Worm (Caenorhabditis elegans): ENCODE results near the gene tag-244.

tag-244 gene

DNA sequence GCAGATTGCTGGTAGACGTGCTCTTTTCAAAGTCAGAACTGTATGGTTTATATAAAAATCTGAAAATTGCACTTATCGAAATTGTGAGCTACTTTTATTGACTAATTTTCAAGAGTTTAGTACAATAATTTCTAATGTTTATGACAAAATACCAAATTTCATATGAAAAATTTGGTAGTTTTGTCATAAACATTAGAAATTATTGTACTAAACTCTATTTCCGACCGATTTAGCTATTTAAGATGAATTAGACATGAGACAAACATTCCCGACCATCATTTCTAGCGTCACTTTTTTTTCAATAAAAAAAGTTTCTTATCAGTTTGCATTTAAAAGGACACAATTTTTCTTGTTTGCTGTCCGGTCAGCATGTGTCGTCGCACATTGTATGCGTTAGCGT lies at the start of gene tag-244:
TSS of gene tag-244 (plus strand) at position 301 of the 400 bp plus-strand sequence.
- TF ChIP-seq peb-1 (tag; optimal IDR thresholded peaks at IDR 0.05), result no peak
- TF ChIP-seq fos-1 (tag; optimal IDR thresholded peaks at IDR 0.05), result peak; percentile 30

DNA sequence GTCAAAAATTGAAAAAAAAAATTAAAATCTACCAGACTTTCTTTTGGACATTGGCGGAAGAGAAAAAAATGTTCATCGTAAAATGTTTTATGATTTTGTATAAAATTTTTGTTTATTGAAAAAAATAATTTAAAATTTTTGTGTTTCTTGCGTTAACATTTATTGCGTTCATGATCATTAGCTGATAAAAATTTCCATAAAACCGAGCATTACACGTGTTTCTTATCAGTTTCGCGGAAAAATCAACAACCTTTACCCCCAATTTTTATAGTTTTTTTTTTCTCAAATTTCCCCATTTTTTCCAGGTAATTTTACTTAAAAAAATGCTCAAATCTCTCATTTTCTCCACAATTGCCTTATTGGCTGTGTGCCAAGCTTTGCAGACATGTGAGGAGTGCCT lies 40.4 kb upstream of the tag-244 start, which contains the start of gene txt-4:
TSS of gene txt-4 (plus strand) at position 324 of the 400 bp plus-strand sequence.
- TF ChIP-seq fos-1 (tag; optimal IDR thresholded peaks at IDR 0.05) (peak; percentile 15), aly-2 (tag; optimal IDR thresholded peaks at IDR 0.05) (no peak), ztf-1 (GFP tag; conservative IDR thresholded peaks at IDR 0.05) (no peak), R02D3.7 (tag; optimal IDR thresholded peaks at IDR 0.05) (no peak), crh-2 (tag; optimal IDR thresholded peaks at IDR 0.05) (peak; percentile 11), nhr-237 (tag; optimal IDR thresholded peaks at IDR 0.05) (no peak), snpc-4 (tag; optimal IDR thresholded peaks at IDR 0.05) (no peak), nhr-23 (tag; optimal IDR thresholded peaks at IDR 0.05) (no peak), lin-39 (tag; optimal IDR thresholded peaks at IDR 0.05) (no peak), unc-39 (tag; optimal IDR thresholded peaks at IDR 0.05) (no peak), egl-27 (tag; optimal IDR thresholded peaks at IDR 0.05) (no peak), sma-3 (GFP tag; optimal IDR thresholded peaks at IDR 0.05) (no peak)

DNA sequence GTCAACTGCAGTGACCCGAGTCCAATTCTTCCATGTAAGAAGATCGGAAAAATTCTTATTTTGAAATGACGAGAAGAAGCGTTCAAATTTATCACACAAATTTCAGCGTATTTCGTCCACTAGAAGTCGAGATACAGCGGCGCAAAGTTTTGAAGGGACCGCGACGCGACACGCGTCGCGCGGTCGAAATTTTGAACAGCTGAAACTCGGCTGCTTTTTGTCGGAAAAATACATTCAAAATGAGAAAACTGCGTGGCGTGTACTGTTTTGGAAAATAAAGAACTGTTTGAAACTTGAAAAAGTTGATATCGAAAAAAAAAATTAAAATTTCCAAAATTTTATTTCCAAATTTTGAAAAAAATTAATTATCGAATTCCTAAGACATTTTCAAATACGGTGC lies 37.7 kb upstream of the tag-244 start:
- TF ChIP-seq alr-1 (tag; optimal IDR thresholded peaks at IDR 0.05) (no peak), aly-2 (tag; optimal IDR thresholded peaks at IDR 0.05) (no peak), F13H6.1 (tag; optimal IDR thresholded peaks at IDR 0.05) (no peak), blmp-1 (tag; optimal IDR thresholded peaks at IDR 0.05; ENCODE audit: insufficient read depth) (no peak), nhr-11 (tag; optimal IDR thresholded peaks at IDR 0.05) (no peak), nhr-25 (tag; optimal IDR thresholded peaks at IDR 0.05) (no peak), elt-1 (tag; optimal IDR thresholded peaks at IDR 0.05) (no peak), elt-3 (tag; optimal IDR thresholded peaks at IDR 0.05) (no peak), sma-3 (GFP tag; optimal IDR thresholded peaks at IDR 0.05) (no peak), snpc-4 (tag; optimal IDR thresholded peaks at IDR 0.05) (no peak), mdl-1 (tag; optimal IDR thresholded peaks at IDR 0.05) (no peak), skn-1 (tag; optimal IDR thresholded peaks at IDR 0.05) (no peak), ZK546.5 (tag; optimal IDR thresholded peaks at IDR 0.05) (no peak)

DNA sequence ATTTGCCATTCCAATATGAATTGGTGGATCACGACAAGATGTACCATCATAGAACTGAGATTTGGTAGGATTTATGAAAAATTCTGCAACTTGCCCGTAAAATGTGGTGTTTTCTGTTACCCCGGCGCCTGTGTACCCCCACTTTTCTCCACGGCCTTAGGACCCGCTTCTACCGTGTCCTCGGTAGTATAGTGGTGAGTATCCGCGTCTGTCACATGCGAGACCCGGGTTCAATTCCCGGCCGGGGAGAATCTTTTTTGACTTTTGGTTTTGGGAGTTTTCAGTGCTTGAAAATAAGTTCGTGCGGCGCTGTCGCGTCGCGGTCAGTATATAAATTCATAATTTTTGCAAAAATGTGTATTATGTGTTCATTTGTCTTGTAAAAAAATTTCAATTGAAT lies 36.3 kb upstream of the tag-244 start:
- TF ChIP-seq sem-4 (tag; optimal IDR thresholded peaks at IDR 0.05), result no peak
- TF ChIP-seq aly-2 (tag; optimal IDR thresholded peaks at IDR 0.05), result no peak
- no peak for TF ChIP-seq alr-1 (tag; optimal IDR thresholded peaks at IDR 0.05)
- TF ChIP-seq lsy-2 (tag; optimal IDR thresholded peaks at IDR 0.05), result no peak
- no peak for TF ChIP-seq egl-27 (tag; optimal IDR thresholded peaks at IDR 0.05)
- no peak for TF ChIP-seq nhr-6 (tag; optimal IDR thresholded peaks at IDR 0.05)
- no peak for TF ChIP-seq elt-1 (tag; optimal IDR thresholded peaks at IDR 0.05)
- no peak for TF ChIP-seq elt-3 (tag; optimal IDR thresholded peaks at IDR 0.05)
- no peak for TF ChIP-seq mbf-1 (tag; optimal IDR thresholded peaks at IDR 0.05)
- TF ChIP-seq nhr-11 (tag; optimal IDR thresholded peaks at IDR 0.05), result no peak
- TF ChIP-seq ZK546.5 (tag; optimal IDR thresholded peaks at IDR 0.05), result no peak
- no peak for TF ChIP-seq ama-1 (optimal IDR thresholded peaks at IDR 0.05)
- TF ChIP-seq ztf-4 (tag; optimal IDR thresholded peaks at IDR 0.05), result no peak
- no peak for TF ChIP-seq lin-39 (tag; optimal IDR thresholded peaks at IDR 0.05)
- TF ChIP-seq sma-3 (GFP tag; optimal IDR thresholded peaks at IDR 0.05), result no peak
- no peak for TF ChIP-seq blmp-1 (tag; optimal IDR thresholded peaks at IDR 0.05; ENCODE audit: insufficient read depth)

DNA sequence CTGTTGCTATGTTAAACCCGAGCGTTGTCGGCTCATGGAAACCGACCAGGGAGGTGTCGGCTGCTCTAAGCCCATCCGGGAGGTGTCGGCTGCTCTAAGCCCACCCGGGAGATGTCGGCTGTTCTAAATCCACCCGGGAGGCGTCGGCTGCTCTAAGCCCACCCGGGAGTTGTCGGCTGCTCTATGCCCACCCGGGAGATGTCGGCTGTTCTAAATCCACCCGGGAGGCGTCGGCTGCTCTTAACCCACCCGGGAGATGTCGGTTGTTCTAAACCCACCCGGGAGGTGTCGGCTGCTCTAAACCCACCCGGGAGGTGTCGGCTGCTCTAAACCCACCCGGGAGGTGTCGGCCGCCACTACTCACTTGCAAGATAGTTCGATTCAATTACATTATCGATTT lies 34.8 kb upstream of the tag-244 start:
- TF ChIP-seq ama-1 (optimal IDR thresholded peaks at IDR 0.05) (no peak), R02D3.7 (tag; optimal IDR thresholded peaks at IDR 0.05) (no peak), aly-2 (tag; optimal IDR thresholded peaks at IDR 0.05) (no peak), sma-3 (GFP tag; optimal IDR thresholded peaks at IDR 0.05) (no peak), alr-1 (tag; optimal IDR thresholded peaks at IDR 0.05) (no peak), ZK546.5 (tag; optimal IDR thresholded peaks at IDR 0.05) (no peak), lsy-2 (tag; optimal IDR thresholded peaks at IDR 0.05) (no peak), C34F6.9 (tag; optimal IDR thresholded peaks at IDR 0.05) (no peak), nhr-237 (tag; optimal IDR thresholded peaks at IDR 0.05) (no peak), sem-4 (tag; optimal IDR thresholded peaks at IDR 0.05) (no peak), sma-9 (GFP tag; optimal IDR thresholded peaks at IDR 0.05) (no peak), sma-9 (tag; optimal IDR thresholded peaks at IDR 0.05) (no peak), mdl-1 (tag; optimal IDR thresholded peaks at IDR 0.05) (no peak), lin-11 (tag; optimal IDR thresholded peaks at IDR 0.05) (no peak), nhr-21 (tag; optimal IDR thresholded peaks at IDR 0.05) (no peak), zag-1 (tag; optimal IDR thresholded peaks at IDR 0.05) (no peak), nhr-6 (tag; optimal IDR thresholded peaks at IDR 0.05) (no peak), unc-39 (tag; optimal IDR thresholded peaks at IDR 0.05) (no peak), snpc-4 (tag; optimal IDR thresholded peaks at IDR 0.05) (no peak), ztf-1 (GFP tag; conservative IDR thresholded peaks at IDR 0.05) (no peak), unc-62 (GFP tag; optimal IDR thresholded peaks at IDR 0.05) (no peak)

Data from whole organism, L2 larva.